Fruit fly (Drosophila melanogaster) Kc167 (cell line): ENCODE measurements around the gene CG13097.

Experiments used
- Myc ChIP-seq: fragments of >200 bp; optimal IDR thresholded peaks from 2 replicates; lab custom pipeline; 2017; ENCODE audit warnings: missing external identifiers
- Sin3A ChIP-seq: fragments of >200 bp; optimal IDR thresholded peaks from 2 replicates; lab custom pipeline; 2018; ENCODE audit warnings: missing external identifiers
- h ChIP-seq: fragments of >200 bp; optimal IDR thresholded peaks from 3 replicates; lab custom pipeline; 2018; ENCODE audit warnings: missing external identifiers
- insv ChIP-seq: fragments of >200 bp; optimal IDR thresholded peaks from 3 replicates; lab custom pipeline; 2018; ENCODE audit warnings: missing external identifiers
- psq ChIP-seq: fragments of >200 bp; optimal IDR thresholded peaks from 2 replicates; lab custom pipeline; 2017; ENCODE audit warnings: missing external identifiers
- ttk ChIP-seq: sonication (Bioruptor generic); optimal IDR thresholded peaks from 2 replicates; lab custom pipeline; 2017; ENCODE audit warnings: missing external identifiers

DNA sequence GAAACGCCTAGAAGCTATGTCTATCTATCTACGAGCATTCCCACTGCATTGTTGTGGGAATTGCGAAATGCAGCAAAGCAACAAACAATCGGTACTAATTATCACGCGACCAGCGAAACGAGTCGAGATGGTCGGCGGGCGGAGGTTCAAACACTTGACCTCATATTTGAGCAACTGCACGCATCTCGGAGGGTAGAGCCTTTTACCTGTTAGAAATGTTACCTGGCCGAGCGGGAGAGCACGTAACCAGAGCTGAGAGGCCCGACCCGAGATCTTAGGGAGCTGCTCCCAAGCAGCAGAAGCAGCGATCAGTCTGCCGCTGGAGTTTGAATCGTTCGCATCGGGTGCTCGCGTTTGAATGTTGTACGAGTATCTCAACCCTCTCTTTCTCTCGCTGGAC, 36.3 kb downstream of the CG13097 start:
- TF ChIP-seq h, result no peak
- TF ChIP-seq Myc (lab: Kevin White, UChicago), result no peak
- TF ChIP-seq ttk, result no peak
- TF ChIP-seq Sin3A (lab: Kevin White, UChicago), result no peak
- no peak for TF ChIP-seq insv (lab: Kevin White, UChicago)
- TF ChIP-seq psq (lab: Kevin White, UChicago), result no peak
